Fruit fly (Drosophila melanogaster): ENCODE measurements around the gene CG43248.

DNA sequence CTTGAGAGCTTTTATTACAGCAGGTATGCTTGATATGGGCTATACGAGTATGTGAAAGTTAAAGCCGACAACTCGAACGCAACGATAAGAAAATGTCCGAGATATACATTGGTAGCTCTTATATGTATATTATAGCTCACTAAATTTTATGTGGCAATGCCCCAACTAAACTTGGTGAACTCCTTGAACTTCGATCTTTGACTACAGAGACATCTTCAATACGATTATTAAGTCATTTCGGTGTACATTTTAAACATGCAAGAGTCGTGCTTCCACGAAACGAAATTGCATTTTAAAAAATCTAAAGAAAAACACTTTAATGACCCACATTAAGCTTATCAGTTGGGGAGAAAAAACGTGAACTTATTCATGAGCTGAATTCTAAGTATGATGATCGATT is 5.3 kb upstream of the CG43248 start:
- no peak for TF ChIP-seq CG11762 (GFP tag; optimal IDR thresholded peaks at IDR 0.05; ENCODE audit: insufficient read depth)
- TF ChIP-seq CG6808 (GFP tag; optimal IDR thresholded peaks at IDR 0.05), result no peak

Measured in whole organism, prepupa.